Worm (Caenorhabditis elegans): ENCODE results near the gene fbxc-19.
A peak's percentile ranks its signal among the peaks of the same experiment; 100 is the strongest.
"Not testable (repeated sequence)": the region's sequence is repeated elsewhere in the genome, so short reads cannot be mapped to it uniquely, and the experiment has no call there.

Gene fbxc-19

ce11 chrII:1820774-1821173 lies 495 bp downstream of the fbxc-19 start, which contains the start of gene fbxa-3:
Gene fbxa-3 (minus strand): TSS chrII:1820874.
- no peak for TF ChIP-seq sem-2 (GFP tag; optimal IDR thresholded peaks at IDR 0.05)
- TF ChIP-seq nhr-28 (tag; optimal IDR thresholded peaks at IDR 0.05): no peak
- no peak for TF ChIP-seq ham-2 (GFP tag; optimal IDR thresholded peaks at IDR 0.05)
- TF ChIP-seq cnd-1 (tag; optimal IDR thresholded peaks at IDR 0.05): peak; percentile 66
- TF ChIP-seq ces-1 (GFP tag; optimal IDR thresholded peaks at IDR 0.05): peak; percentile 27

ce11 chrII:1824329-1824728 lies 4.0 kb downstream of the fbxc-19 start, which contains the start of gene math-41:
Gene math-41 (plus strand): TSS chrII:1824629.
- TF ChIP-seq sptf-1, nhr-2, blmp-1 (tag; optimal IDR thresholded peaks at IDR 0.05): not testable (repeated sequence)

ce11 chrII:1830182-1830682 lies 10.0 kb downstream of the fbxc-19 start, which contains the start of gene math-40:
Gene math-40 (plus strand): TSS chrII:1830632.
- no peak for TF ChIP-seq elt-3 (tag; optimal IDR thresholded peaks at IDR 0.05)
- TF ChIP-seq nhr-2 (tag; optimal IDR thresholded peaks at IDR 0.05): no peak
- TF ChIP-seq flh-1 (GFP tag; optimal IDR thresholded peaks at IDR 0.05): no peak
- no peak for TF ChIP-seq unc-120 (tag; optimal IDR thresholded peaks at IDR 0.05; ENCODE audit: poor library complexity, severe bottlenecking)
- no peak for TF ChIP-seq sem-2 (GFP tag; optimal IDR thresholded peaks at IDR 0.05)
- TF ChIP-seq ces-1 (GFP tag; optimal IDR thresholded peaks at IDR 0.05): no peak
- TF ChIP-seq zip-8 (tag; optimal IDR thresholded peaks at IDR 0.05): no peak
- no peak for TF ChIP-seq hlh-1 (tag; optimal IDR thresholded peaks at IDR 0.05)
- no peak for TF ChIP-seq mls-2 (tag; optimal IDR thresholded peaks at IDR 0.05)

DNA sequence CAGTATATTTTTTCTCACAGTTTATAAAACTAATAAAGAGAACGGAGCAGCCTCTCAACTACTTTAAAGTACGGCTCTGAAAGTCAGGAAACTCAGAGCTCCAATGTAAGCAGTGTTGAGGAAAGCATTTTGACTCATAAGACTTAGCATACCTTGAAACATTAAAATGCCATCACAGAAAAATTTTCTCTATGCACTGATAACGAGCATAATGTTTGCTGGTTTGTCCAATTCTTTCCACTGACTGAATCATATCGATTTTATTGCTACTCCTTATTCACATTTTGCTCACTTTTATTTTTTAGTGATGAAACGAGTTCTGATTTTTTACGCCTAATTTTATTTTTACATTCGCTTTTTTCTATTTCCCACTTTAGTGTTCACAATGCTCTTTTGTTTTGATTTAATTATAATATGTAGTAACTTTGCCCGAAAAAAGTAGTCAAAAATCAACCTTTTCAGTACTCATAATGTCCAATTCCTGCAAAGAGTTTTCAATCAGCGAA lies 11.7 kb downstream of the fbxc-19 start, which contains the start of gene math-39:
TSS of gene math-39 (plus strand) at position 456 of the 506 bp plus-strand sequence.
- TF ChIP-seq elt-1 (tag; optimal IDR thresholded peaks at IDR 0.05; ENCODE audit: borderline replicate concordance, insufficient read depth) (no peak), ces-1 (GFP tag; optimal IDR thresholded peaks at IDR 0.05) (no peak), snpc-4 (tag; optimal IDR thresholded peaks at IDR 0.05) (no peak), mep-1 (tag; optimal IDR thresholded peaks at IDR 0.05) (no peak), lin-13 (tag; optimal IDR thresholded peaks at IDR 0.05) (no peak), hlh-1 (tag; optimal IDR thresholded peaks at IDR 0.05) (no peak), tbx-8 (GFP tag; optimal IDR thresholded peaks at IDR 0.05) (no peak), nhr-76 (tag; optimal IDR thresholded peaks at IDR 0.05) (no peak), sem-2 (GFP tag; optimal IDR thresholded peaks at IDR 0.05) (no peak), ceh-43 (GFP tag; optimal IDR thresholded peaks at IDR 0.05) (no peak), nhr-2 (tag; optimal IDR thresholded peaks at IDR 0.05) (no peak), ztf-11 (tag; optimal IDR thresholded peaks at IDR 0.05) (no peak), mls-2 (tag; optimal IDR thresholded peaks at IDR 0.05) (no peak)

ce11 chrII:1836204-1836603 lies 15.9 kb downstream of the fbxc-19 start, which contains the start of gene T08E11.1:
Gene T08E11.1 (plus strand): TSS chrII:1836504.
- TF ChIP-seq ham-2 (GFP tag; optimal IDR thresholded peaks at IDR 0.05): no peak
- no peak for TF ChIP-seq blmp-1 (tag; optimal IDR thresholded peaks at IDR 0.05)
- no peak for TF ChIP-seq ceh-43 (GFP tag; optimal IDR thresholded peaks at IDR 0.05)
- no peak for TF ChIP-seq mab-5 (tag; optimal IDR thresholded peaks at IDR 0.05)
- TF ChIP-seq nhr-2 (tag; optimal IDR thresholded peaks at IDR 0.05): no peak
- TF ChIP-seq ceh-83 (GFP tag; optimal IDR thresholded peaks at IDR 0.05): no peak
- TF ChIP-seq nhr-28 (tag; optimal IDR thresholded peaks at IDR 0.05): no peak
- TF ChIP-seq sem-2 (GFP tag; optimal IDR thresholded peaks at IDR 0.05): no peak
- no peak for TF ChIP-seq lin-13 (tag; optimal IDR thresholded peaks at IDR 0.05)
- TF ChIP-seq unc-120 (tag; optimal IDR thresholded peaks at IDR 0.05; ENCODE audit: poor library complexity, severe bottlenecking): no peak

ce11 chrII:1842894-1843293 lies 22.6 kb downstream of the fbxc-19 start, which contains the start of the genes C52E2.5 and C52E2.4:
Gene C52E2.5 (minus strand): TSS chrII:1842936.
Gene C52E2.4 (plus strand): TSS chrII:1843145.
- no peak for TF ChIP-seq ces-1 (GFP tag; optimal IDR thresholded peaks at IDR 0.05)
- no peak for TF ChIP-seq M03D4.4 (tag; optimal IDR thresholded peaks at IDR 0.05)
- no peak for TF ChIP-seq unc-62 (GFP tag; optimal IDR thresholded peaks at IDR 0.05)
- TF ChIP-seq flh-1 (GFP tag; optimal IDR thresholded peaks at IDR 0.05): no peak
- no peak for TF ChIP-seq ham-2 (GFP tag; optimal IDR thresholded peaks at IDR 0.05)

Measured in whole organism, mixed stage, embryonic.